Worm (Caenorhabditis elegans) whole organism, L4 larva: ENCODE data around the gene sup-26.

ENCODE experiments used
- hmg-1.1 ChIP-seq: fragments of 200-800 bp; sonication (Bioruptor generic); IDR thresholded peaks from 2 replicates; pipeline ENCODE4 v1.3.6; 2022; ENCODE audit warnings: missing genetic modification reagents, missing genetic modification characterization, missing compliant biosample characterization
- jun-1 ChIP-seq: fragments of 150-350 bp; optimal IDR thresholded peaks from 2 replicates; lab custom pipeline; 2014; ENCODE audit warnings: missing biosample characterization, missing genetic modification reagents, missing genetic modification characterization
- nhr-25 ChIP-seq: sonication (generic microtip); optimal IDR thresholded peaks from 2 replicates; lab custom pipeline; 2017; ENCODE audit warnings: missing genetic modification characterization, mild to moderate bottlenecking, missing compliant biosample characterization, antibody characterized with exemption, moderate library complexity, borderline replicate concordance; ENCODE audit not compliant: insufficient read depth
- snpc-4 ChIP-seq: fragments of 150-350 bp; optimal IDR thresholded peaks from 2 replicates; lab custom pipeline; 2014; ENCODE audit warnings: missing biosample characterization, missing genetic modification characterization
- zag-1 ChIP-seq: fragments of 150-350 bp; optimal IDR thresholded peaks from 2 replicates; lab custom pipeline; 2014; ENCODE audit warnings: missing biosample characterization, missing genetic modification characterization

ce11 chrIII:4242225-4242862 is 37.7 kb downstream of the sup-26 start, which contains the start of gene F43C1.7:
- no peak for TF ChIP-seq nhr-25
- TF ChIP-seq snpc-4 = no peak
- TF ChIP-seq zag-1 (tag; lab: Kevin White, UChicago) = no peak
- TF ChIP-seq jun-1 (tag; lab: Kevin White, UChicago) = no peak
- no peak for TF ChIP-seq hmg-1.1 (GFP tag; lab: Robert Waterston, UW)
